Worm (Caenorhabditis elegans) whole organism, L1 larva: Measurements from ENCODE around the gene pqn-90.

ENCODE experiments used
- alr-1 ChIP-seq: fragments of 200-800 bp; sonication (Bioruptor generic); optimal IDR thresholded peaks from 2 replicates; lab custom pipeline; 2018; ENCODE audit warnings: borderline replicate concordance, mild to moderate bottlenecking, missing genetic modification characterization, missing compliant biosample characterization
- ces-1 ChIP-seq: fragments of 150-350 bp; optimal IDR thresholded peaks from 2 replicates; lab custom pipeline; 2014; ENCODE audit warnings: missing biosample characterization, missing genetic modification reagents, missing genetic modification characterization
- elt-3 ChIP-seq, 6 experiments: fragments of 150-350 bp in 1 of 6; sonication (generic microtip); optimal IDR thresholded peaks; 2 replicates each; lab custom pipeline; 2017 to 2018; ENCODE audit warnings: missing biosample characterization in 6 of 6, missing genetic modification characterization in 6 of 6, inconsistent platforms in 1 of 6
- lin-15B ChIP-seq: fragments of 150-350 bp; sonication (generic microtip); optimal IDR thresholded peaks from 3 replicates; lab custom pipeline; 2014; ENCODE audit warnings: missing biosample characterization, missing genetic modification characterization
- nhr-76 ChIP-seq: sonication (generic microtip); optimal IDR thresholded peaks from 2 replicates; lab custom pipeline; 2017; ENCODE audit warnings: missing biosample characterization, missing genetic modification characterization
- pqm-1 ChIP-seq: sonication (generic microtip); optimal IDR thresholded peaks from 3 replicates; lab custom pipeline; 2017; ENCODE audit warnings: missing biosample characterization, missing genetic modification characterization
- sox-4 ChIP-seq: sonication (generic microtip); optimal IDR thresholded peaks from 2 replicates; lab custom pipeline; 2016; ENCODE audit warnings: missing genetic modification characterization, missing compliant biosample characterization

- TF ChIP-seq lin-15B (tag; lab: Kevin White, UChicago) (no peak), sox-4 (tag; lab: Kevin White, UChicago) (no peak), nhr-76 (tag; lab: Kevin White, UChicago) (no peak), pqm-1 (tag; lab: Kevin White, UChicago) (no peak), elt-3 (tag; optimal IDR thresholded peaks at IDR 0.05; lab: Kevin White, UChicago) (no peak), ces-1 (no peak), alr-1 (tag; lab: Kevin White, UChicago) (no peak)
Observed at ce11 chrIV:15302151-15302550, 11.1 kb upstream of the pqn-90 start, which contains the start of gene best-21.
